Worm (Caenorhabditis elegans) whole organism, L4 larva: ENCODE data around the gene C27C12.4.

Source experiments
- F49E8.2 ChIP-seq: sonication (generic microtip); optimal IDR thresholded peaks from 2 replicates; lab custom pipeline; 2016; ENCODE audit warnings: missing compliant biosample characterization, mild to moderate bottlenecking, missing genetic modification characterization, borderline replicate concordance
- T26A8.4 ChIP-seq: fragments of 200-800 bp; sonication (Bioruptor generic); IDR thresholded peaks from 2 replicates; pipeline ENCODE4 v1.3.6; 2022; ENCODE audit warnings: missing genetic modification characterization, missing compliant biosample characterization
- Y105C5A.15 ChIP-seq: fragments of 200-800 bp; sonication (Bioruptor generic); IDR thresholded peaks from 2 replicates; pipeline ENCODE4 v1.3.6; 2022; ENCODE audit warnings: missing genetic modification characterization, missing compliant biosample characterization
- Y5F2A.4 ChIP-seq: fragments of 200-800 bp; sonication (Bioruptor generic); optimal IDR thresholded peaks from 2 replicates; lab custom pipeline; 2018; ENCODE audit warnings: mild to moderate bottlenecking, missing genetic modification characterization, missing compliant biosample characterization
- ZK337.2 ChIP-seq: fragments of 200-800 bp; sonication (Bioruptor generic); IDR thresholded peaks from 2 replicates; pipeline ENCODE4 v1.3.6; 2022; ENCODE audit warnings: missing genetic modification reagents, missing genetic modification characterization, missing compliant biosample characterization
- ZK546.5 ChIP-seq, 2 experiments: sonication (generic microtip); optimal IDR thresholded peaks; 2 replicates each; lab custom pipeline; 2017; ENCODE audit warnings: missing biosample characterization in 2 of 2, missing genetic modification characterization in 2 of 2
- aly-2 ChIP-seq: sonication (generic microtip); optimal IDR thresholded peaks from 2 replicates; lab custom pipeline; 2018; ENCODE audit warnings: missing biosample characterization, missing genetic modification characterization
- ama-1 ChIP-seq: fragments of 150-350 bp; optimal IDR thresholded peaks from 2 replicates; lab custom pipeline; 2014; ENCODE audit warnings: inconsistent platforms, mixed read lengths
- arid-1 ChIP-seq: fragments of 200-800 bp; sonication (Bioruptor generic); conservative IDR thresholded peaks from 2 replicates; pipeline ENCODE4 v1.3.6; 2022; ENCODE audit warnings: missing genetic modification reagents, missing genetic modification characterization, missing compliant biosample characterization
- ceh-32 ChIP-seq: sonication (generic microtip); optimal IDR thresholded peaks from 2 replicates; lab custom pipeline; 2016; ENCODE audit warnings: mild to moderate bottlenecking, missing genetic modification characterization, missing compliant biosample characterization; ENCODE audit not compliant: poor library complexity
- ceh-62 ChIP-seq: sonication (generic microtip); optimal IDR thresholded peaks from 2 replicates; lab custom pipeline; 2017; ENCODE audit warnings: missing biosample characterization, missing genetic modification characterization
- ctbp-1 ChIP-seq: fragments of 200-800 bp; sonication (Bioruptor generic); IDR thresholded peaks from 2 replicates; pipeline ENCODE4 v1.3.6; 2022; ENCODE audit warnings: missing genetic modification reagents, missing genetic modification characterization, missing compliant biosample characterization
- daf-12 ChIP-seq: fragments of 150-350 bp; optimal IDR thresholded peaks from 2 replicates; lab custom pipeline; 2014; ENCODE audit warnings: missing biosample characterization, missing genetic modification reagents, missing genetic modification characterization
- daf-19 ChIP-seq: fragments of 200-800 bp; sonication (Bioruptor generic); conservative IDR thresholded peaks from 2 replicates; pipeline ENCODE4 v1.3.6; 2022; ENCODE audit warnings: missing genetic modification characterization, missing compliant biosample characterization
- dmd-9 ChIP-seq: fragments of 200-800 bp; sonication (Bioruptor generic); IDR thresholded peaks from 2 replicates; pipeline ENCODE4 v1.3.6; 2022; ENCODE audit warnings: missing genetic modification reagents, missing genetic modification characterization, missing compliant biosample characterization
- dpl-1 ChIP-seq: fragments of 150-350 bp; optimal IDR thresholded peaks from 2 replicates; lab custom pipeline; 2014; ENCODE audit warnings: missing biosample characterization, missing genetic modification reagents, missing genetic modification characterization
- duxl-1 ChIP-seq: sonication (generic microtip); optimal IDR thresholded peaks from 2 replicates; lab custom pipeline; 2016; ENCODE audit warnings: mild to moderate bottlenecking, missing genetic modification characterization, moderate library complexity, missing compliant biosample characterization; ENCODE audit not compliant: poor library complexity
- dve-1 ChIP-seq: sonication (generic microtip); optimal IDR thresholded peaks from 2 replicates; lab custom pipeline; 2017; ENCODE audit warnings: antibody characterized with exemption, mild to moderate bottlenecking, missing genetic modification characterization, missing compliant biosample characterization; ENCODE audit not compliant: insufficient read depth
- egl-43 ChIP-seq: fragments of 200-800 bp; sonication (Bioruptor generic); IDR thresholded peaks from 2 replicates; pipeline ENCODE4 v1.3.6; 2022; ENCODE audit warnings: missing genetic modification reagents, missing genetic modification characterization, missing compliant biosample characterization
- fkh-10 ChIP-seq: fragments of 150-350 bp; optimal IDR thresholded peaks from 2 replicates; lab custom pipeline; 2014; ENCODE audit warnings: missing biosample characterization, missing genetic modification reagents, missing genetic modification characterization
- hlh-11 ChIP-seq: fragments of 200-800 bp; sonication (Bioruptor generic); optimal IDR thresholded peaks from 2 replicates; lab custom pipeline; 2018; ENCODE audit warnings: mild to moderate bottlenecking, missing genetic modification characterization, missing compliant biosample characterization
- jun-1 ChIP-seq: fragments of 150-350 bp; optimal IDR thresholded peaks from 2 replicates; lab custom pipeline; 2014; ENCODE audit warnings: missing biosample characterization, missing genetic modification reagents, missing genetic modification characterization
- lim-7 ChIP-seq: fragments of 200-800 bp; sonication (Bioruptor generic); IDR thresholded peaks from 2 replicates; pipeline ENCODE4 v1.3.6; 2022; ENCODE audit warnings: missing genetic modification characterization, missing compliant biosample characterization
- lin-1 ChIP-seq: fragments of 200-800 bp; sonication (Bioruptor generic); IDR thresholded peaks from 2 replicates; pipeline ENCODE4 v1.3.6; 2022; ENCODE audit warnings: missing genetic modification reagents, missing genetic modification characterization, missing compliant biosample characterization
- lin-39 ChIP-seq: fragments of 150-350 bp; optimal IDR thresholded peaks from 2 replicates; lab custom pipeline; 2014; ENCODE audit warnings: missing biosample characterization, missing genetic modification reagents, missing genetic modification characterization
- madf-5 ChIP-seq, 2 experiments: fragments of 200-800 bp; sonication (Bioruptor generic); IDR thresholded peaks; 2 replicates each; pipeline ENCODE4 v1.3.6; 2022; ENCODE audit warnings: missing compliant biosample characterization in 2 of 2, missing genetic modification characterization in 2 of 2
- madf-9 ChIP-seq: fragments of 200-800 bp; sonication (Bioruptor generic); conservative IDR thresholded peaks from 2 replicates; pipeline ENCODE4 v1.3.6; 2022; ENCODE audit warnings: missing genetic modification reagents, missing genetic modification characterization, missing compliant biosample characterization
- mdt-29 ChIP-seq: fragments of 200-800 bp; sonication (Bioruptor generic); IDR thresholded peaks from 2 replicates; pipeline ENCODE4 v1.3.6; 2022; ENCODE audit warnings: missing genetic modification reagents, missing genetic modification characterization, missing compliant biosample characterization
- mes-2 ChIP-seq: sonication (generic microtip); optimal IDR thresholded peaks from 2 replicates; lab custom pipeline; 2016; ENCODE audit warnings: missing genotype, mild to moderate bottlenecking, missing genetic modification characterization, missing compliant biosample characterization; ENCODE audit not compliant: poor library complexity, severe bottlenecking
- mxl-2 ChIP-seq: fragments of 200-800 bp; sonication (Bioruptor generic); conservative IDR thresholded peaks from 2 replicates; pipeline ENCODE4 v1.3.6; 2022; ENCODE audit warnings: missing genetic modification reagents, missing genetic modification characterization, missing compliant biosample characterization
- mxl-3 ChIP-seq: fragments of 200-800 bp; sonication (Bioruptor generic); optimal IDR thresholded peaks from 2 replicates; lab custom pipeline; 2018; ENCODE audit warnings: mild to moderate bottlenecking, missing genetic modification characterization, missing compliant biosample characterization
- nhr-102 ChIP-seq: sonication (generic microtip); optimal IDR thresholded peaks from 2 replicates; lab custom pipeline; 2016; ENCODE audit warnings: mild to moderate bottlenecking, missing genetic modification characterization, moderate library complexity, missing compliant biosample characterization
- nhr-11 ChIP-seq: fragments of 150-350 bp; optimal IDR thresholded peaks from 2 replicates; lab custom pipeline; 2014; ENCODE audit warnings: missing biosample characterization, missing genetic modification characterization
- nhr-237 ChIP-seq: sonication (generic microtip); optimal IDR thresholded peaks from 2 replicates; lab custom pipeline; 2017; ENCODE audit warnings: missing biosample characterization, missing genetic modification characterization
- nhr-41 ChIP-seq: fragments of 200-800 bp; sonication (Bioruptor generic); IDR thresholded peaks from 2 replicates; pipeline ENCODE4 v1.3.6; 2022; ENCODE audit warnings: missing genetic modification reagents, missing genetic modification characterization, missing compliant biosample characterization
- nhr-76 ChIP-seq: fragments of 150-350 bp; optimal IDR thresholded peaks from 2 replicates; lab custom pipeline; 2014; ENCODE audit warnings: missing biosample characterization, missing genetic modification characterization
- nhr-77 ChIP-seq: fragments of 150-350 bp; optimal IDR thresholded peaks from 2 replicates; lab custom pipeline; 2014; ENCODE audit warnings: missing biosample characterization, missing genetic modification characterization
- pha-4 ChIP-seq, 2 experiments: fragments of 150-350 bp in 1 of 2; fragments of 200-800 bp in 1 of 2; sonication (Bioruptor generic) in 1 of 2; IDR thresholded peaks in 1 of 2; optimal IDR thresholded peaks in 1 of 2; 2 replicates each; pipeline versions ENCODE4 v1.3.6 to Lab custom; 2014 to 2022; ENCODE audit warnings: missing genetic modification characterization in 2 of 2, missing genetic modification reagents in 2 of 2, missing biosample characterization in 1 of 2, missing compliant biosample characterization in 1 of 2
- pqm-1 ChIP-seq: sonication (generic microtip); optimal IDR thresholded peaks from 2 replicates; lab custom pipeline; 2017; ENCODE audit warnings: missing biosample characterization, missing genetic modification characterization
- saeg-2 ChIP-seq: fragments of 200-800 bp; sonication (Bioruptor generic); IDR thresholded peaks from 2 replicates; pipeline ENCODE4 v1.3.6; 2022; ENCODE audit warnings: missing genetic modification reagents, missing genetic modification characterization, missing compliant biosample characterization
- sdz-12 ChIP-seq: fragments of 200-800 bp; sonication (Bioruptor generic); optimal IDR thresholded peaks from 2 replicates; lab custom pipeline; 2018; ENCODE audit warnings: mild to moderate bottlenecking, missing genetic modification characterization, missing compliant biosample characterization
- snpc-1.2 ChIP-seq: fragments of 200-800 bp; sonication (Bioruptor generic); IDR thresholded peaks from 2 replicates; pipeline ENCODE4 v1.3.6; 2022; ENCODE audit warnings: missing genetic modification reagents, missing genetic modification characterization, missing compliant biosample characterization
- spr-3 ChIP-seq: fragments of 200-800 bp; sonication (Bioruptor generic); optimal IDR thresholded peaks from 2 replicates; lab custom pipeline; 2018; ENCODE audit warnings: mild to moderate bottlenecking, missing genetic modification characterization, missing compliant biosample characterization
- tag-97 ChIP-seq: fragments of 200-800 bp; sonication (Bioruptor generic); IDR thresholded peaks from 2 replicates; pipeline ENCODE4 v1.3.6; 2022; ENCODE audit warnings: missing genetic modification characterization, missing compliant biosample characterization
- unc-130 ChIP-seq: sonication (generic microtip); optimal IDR thresholded peaks from 2 replicates; lab custom pipeline; 2016; ENCODE audit warnings: missing genetic modification reagents, missing genetic modification characterization, missing compliant biosample characterization
- unc-39 ChIP-seq: sonication (generic microtip); optimal IDR thresholded peaks from 2 replicates; lab custom pipeline; 2017; ENCODE audit warnings: missing biosample characterization, missing genetic modification characterization
- unc-62 ChIP-seq, 3 experiments: fragments of 150-350 bp in 1 of 3; sonication (generic microtip); optimal IDR thresholded peaks in 2 of 3; peaks in 1 of 3; 1 replicate in 1 of 3; 2 replicates in 2 of 3; lab custom pipeline; 2014 to 2017; ENCODE audit warnings: missing biosample characterization in 3 of 3, missing genetic modification characterization in 3 of 3, missing genetic modification reagents in 3 of 3, missing genotype in 1 of 3
- zag-1 ChIP-seq: fragments of 150-350 bp; optimal IDR thresholded peaks from 2 replicates; lab custom pipeline; 2014; ENCODE audit warnings: missing biosample characterization, missing genetic modification characterization
- zfp-3 ChIP-seq: fragments of 200-800 bp; sonication (Bioruptor generic); conservative IDR thresholded peaks from 2 replicates; pipeline ENCODE4 v1.3.6; 2022; ENCODE audit warnings: missing genetic modification reagents, missing genetic modification characterization, missing compliant biosample characterization
- ztf-7 ChIP-seq: fragments of 150-350 bp; optimal IDR thresholded peaks from 2 replicates; lab custom pipeline; 2014; ENCODE audit warnings: missing biosample characterization, missing genetic modification characterization

Gene C27C12.4

DNA sequence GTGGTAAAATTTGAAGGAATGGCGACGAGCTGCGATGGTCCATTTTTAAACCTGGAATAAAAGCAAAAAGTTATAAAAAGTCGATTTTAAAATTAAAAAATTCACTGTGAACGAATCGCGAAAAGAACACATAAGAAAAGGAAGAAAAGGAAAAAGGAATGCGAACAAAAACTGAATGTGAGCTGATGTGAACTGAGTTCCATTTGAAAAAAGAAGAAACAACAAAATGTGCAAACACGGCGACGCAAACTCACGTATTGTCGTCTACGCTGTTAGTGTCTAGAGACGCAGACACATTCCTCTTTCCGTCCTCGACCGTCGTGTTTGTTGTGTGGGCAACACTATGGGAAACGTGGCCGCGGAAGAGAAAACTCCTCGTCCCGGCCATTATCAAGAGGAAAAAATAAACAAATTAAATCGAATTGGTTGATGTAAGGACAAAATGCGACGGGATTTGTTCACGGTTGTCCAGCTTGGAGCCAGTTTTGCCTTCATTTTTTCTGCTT lies at the start of gene C27C12.4, which contains the start of gene C27C12.1:
C27C12.4 (plus strand) TSS at position 375 of the 506 bp plus-strand sequence.
C27C12.1 (minus strand) TSS at position 51 of the 506 bp plus-strand sequence.
- TF ChIP-seq dmd-9 (0 out of 2 replicates have a peak, but pooled peaks have one; percentile 18), saeg-2 (0 out of 2 replicates have a peak, but pooled peaks have one; percentile 19), nhr-237 (tag; lab: Kevin White, UChicago) (no peak), zfp-3 (no peak), tag-97 (GFP tag; lab: Robert Waterston, UW) (no peak), sdz-12 (GFP tag; lab: Kevin White, UChicago) (no peak), mdt-29 (GFP tag; lab: Robert Waterston, UW) (no peak), dpl-1 (GFP tag; lab: Kevin White, UChicago) (peak; percentile 71), mxl-3 (GFP tag; lab: Kevin White, UChicago) (peak; percentile 90), ceh-62 (no peak), mes-2 (tag; lab: Kevin White, UChicago) (peak; percentile 94), egl-43 (GFP tag; lab: Robert Waterston, UW) (no peak), pha-4 (GFP tag; IDR thresholded peaks at IDR 0.05; lab: Robert Waterston, UW) (no peak), pha-4 (tag; optimal IDR thresholded peaks at IDR 0.05; lab: Kevin White, UChicago) (peak; percentile 92), snpc-1.2 (GFP tag; lab: Robert Waterston, UW) (no peak), duxl-1 (tag; lab: Kevin White, UChicago) (peak; percentile 76), T26A8.4 (GFP tag; lab: Robert Waterston, UW) (peak; percentile 69), fkh-10 (peak; percentile 78), arid-1 (GFP tag; lab: Robert Waterston, UW) (no peak; the same call in 1 of the 2 replicates), pqm-1 (no peak), aly-2 (no peak), hlh-11 (peak; percentile 90), nhr-76 (tag; lab: Kevin White, UChicago) (no peak), lin-39 (no peak), Y105C5A.15 (no peak), F49E8.2 (tag; lab: Kevin White, UChicago) (no peak), mxl-2 (GFP tag; lab: Robert Waterston, UW) (no peak), unc-130 (GFP tag; lab: Kevin White, UChicago) (peak; percentile 33), spr-3 (GFP tag; lab: Kevin White, UChicago) (no peak), lin-1 (GFP tag; lab: Robert Waterston, UW) (peak; percentile 35; the same call in 1 of the 2 replicates), ama-1 (no peak), ZK546.5 (tag; optimal IDR thresholded peaks at IDR 0.05; lab: Kevin White, UChicago) (no peak), ceh-32 (tag; lab: Kevin White, UChicago) (no peak), ztf-7 (tag; lab: Kevin White, UChicago) (peak; percentile 57), ctbp-1 (GFP tag; lab: Robert Waterston, UW) (peak; percentile 53; the same call in 1 of the 2 replicates), nhr-11 (tag; lab: Kevin White, UChicago) (peak; percentile 81), zag-1 (peak; percentile 22), madf-9 (GFP tag; lab: Robert Waterston, UW) (peak; percentile 47; the same call in 1 of the 2 replicates), unc-62 (GFP tag; optimal IDR thresholded peaks at IDR 0.05 in 1 of 2; lab: Kevin White, UChicago) (no peak), unc-62 (tag; optimal IDR thresholded peaks at IDR 0.05; lab: Kevin White, UChicago) (no peak), ZK337.2 (GFP tag; lab: Robert Waterston, UW) (no peak), daf-12 (tag; lab: Kevin White, UChicago) (no peak), Y5F2A.4 (GFP tag; lab: Kevin White, UChicago) (no peak), nhr-102 (peak; percentile 77), dve-1 (tag; lab: Kevin White, UChicago) (no peak), madf-5 (GFP tag; IDR thresholded peaks at IDR 0.05; lab: Robert Waterston, UW) (no peak), jun-1 (tag; lab: Kevin White, UChicago) (no peak), daf-19 (no peak), lim-7 (no peak), nhr-41 (GFP tag; lab: Robert Waterston, UW) (no peak), unc-39 (no peak), nhr-77 (tag; lab: Kevin White, UChicago) (peak; percentile 88)
